Worm (Caenorhabditis elegans): ENCODE data around the gene B0554.7.

ce11 chrV:479046-479445, 38.2 kb upstream of the B0554.7 start:
- TF ChIP-seq ama-1 (optimal IDR thresholded peaks at IDR 0.05) (no peak), nhr-237 (tag; optimal IDR thresholded peaks at IDR 0.05) (no peak), jun-1 (tag; optimal IDR thresholded peaks at IDR 0.05) (no peak), snpc-4 (tag; optimal IDR thresholded peaks at IDR 0.05) (no peak), nhr-25 (tag; optimal IDR thresholded peaks at IDR 0.05; ENCODE audit: borderline replicate concordance, insufficient read depth) (no peak), F44E2.7 (GFP tag; IDR thresholded peaks at IDR 0.05) (no peak), zfp-3 (GFP tag; conservative IDR thresholded peaks at IDR 0.05) (no peak), hlh-30 (tag; optimal IDR thresholded peaks at IDR 0.05; ENCODE audit: insufficient read depth) (no peak), ceh-82 (tag; optimal IDR thresholded peaks at IDR 0.05) (no peak), fkh-10 (GFP tag; optimal IDR thresholded peaks at IDR 0.05) (no peak), vab-7 (GFP tag; IDR thresholded peaks at IDR 0.05) (no peak), dmd-6 (GFP tag; IDR thresholded peaks at IDR 0.05) (peak; percentile 60), nhr-28 (tag; optimal IDR thresholded peaks at IDR 0.05) (no peak), unc-130 (GFP tag; optimal IDR thresholded peaks at IDR 0.05) (no peak)
